Fruit fly (Drosophila melanogaster) whole organism, embryonic: Measurements from ENCODE around the gene nudE.
A peak's percentile ranks its signal among the peaks of the same experiment; 100 is the strongest.

Experiments
- B-H1 ChIP-seq: fragments of 200-800 bp; sonication (Bioruptor generic); IDR thresholded peaks from 3 replicates; pipeline ENCODE4 v1.3.6; 2022; ENCODE audit warnings: missing biosample characterization, missing genetic modification characterization
- CG1024 ChIP-seq: fragments of 200-800 bp; sonication (Bioruptor generic); IDR thresholded peaks from 2 replicates; pipeline ENCODE4 v1.3.6; 2022; ENCODE audit warnings: missing biosample characterization, missing genetic modification characterization
- CG10267 ChIP-seq: fragments of 200-800 bp; sonication (Bioruptor generic); optimal IDR thresholded peaks from 2 replicates; lab custom pipeline; 2018; ENCODE audit warnings: missing biosample characterization, mild to moderate bottlenecking, missing genetic modification characterization, moderate library complexity
- CG10565 ChIP-seq: fragments of 200-800 bp; sonication (Bioruptor generic); optimal IDR thresholded peaks from 3 replicates; lab custom pipeline; 2016; ENCODE audit warnings: missing biosample characterization, mild to moderate bottlenecking, missing genetic modification characterization
- CG11695 ChIP-seq: fragments of 200-800 bp; sonication (Bioruptor generic); IDR thresholded peaks from 3 replicates; pipeline ENCODE4 v1.3.6; 2022; ENCODE audit warnings: missing biosample characterization, missing genetic modification characterization
- CG12236 ChIP-seq: fragments of 200-800 bp; sonication (Bioruptor generic); optimal IDR thresholded peaks from 2 replicates; lab custom pipeline; 2016; ENCODE audit warnings: missing biosample characterization, missing genetic modification characterization
- CG12659 ChIP-seq: fragments of 200-800 bp; sonication (Bioruptor generic); optimal IDR thresholded peaks from 3 replicates; lab custom pipeline; 2017; ENCODE audit warnings: mild to moderate bottlenecking, missing biosample characterization, missing genetic modification reagents, missing genetic modification characterization
- CG1529 ChIP-seq: fragments of 200-800 bp; sonication (Bioruptor generic); optimal IDR thresholded peaks from 3 replicates; lab custom pipeline; 2018; ENCODE audit warnings: missing biosample characterization, missing genetic modification characterization
- CG16813 ChIP-seq: fragments of 200-800 bp; sonication (Bioruptor generic); IDR thresholded peaks from 3 replicates; pipeline ENCODE4 v1.3.6; 2022; ENCODE audit warnings: missing biosample characterization, missing genetic modification characterization; ENCODE audit not compliant: partially characterized antibody
- CG17328 ChIP-seq: fragments of 200-800 bp; sonication (Bioruptor generic); IDR thresholded peaks from 2 replicates; pipeline ENCODE4 v1.3.6; 2022; ENCODE audit warnings: missing biosample characterization, missing genetic modification characterization
- CG17912 ChIP-seq: fragments of 200-800 bp; sonication (Bioruptor generic); optimal IDR thresholded peaks from 2 replicates; lab custom pipeline; 2018; ENCODE audit warnings: missing biosample characterization, mild to moderate bottlenecking, missing genetic modification characterization
- CG18262 ChIP-seq: fragments of 200-800 bp; optimal IDR thresholded peaks from 3 replicates; lab custom pipeline; 2019; ENCODE audit warnings: missing biosample characterization, mild to moderate bottlenecking, missing genetic modification characterization, moderate library complexity
- CG18619 ChIP-seq: fragments of 200-800 bp; sonication (Bioruptor generic); optimal IDR thresholded peaks from 3 replicates; lab custom pipeline; 2017; ENCODE audit warnings: missing biosample characterization, mild to moderate bottlenecking, missing genetic modification characterization
- CG2678 ChIP-seq: fragments of 200-800 bp; sonication (Bioruptor generic); optimal IDR thresholded peaks from 3 replicates; lab custom pipeline; 2019; ENCODE audit warnings: missing biosample characterization, mild to moderate bottlenecking, missing genetic modification characterization, moderate library complexity
- CG30020 ChIP-seq: fragments of 200-800 bp; optimal IDR thresholded peaks from 2 replicates; lab custom pipeline; 2019; ENCODE audit warnings: missing biosample characterization, mild to moderate bottlenecking, missing genetic modification characterization, moderate library complexity
- CG3838 ChIP-seq: fragments of 200-800 bp; sonication (Bioruptor generic); optimal IDR thresholded peaks from 3 replicates; lab custom pipeline; 2016; ENCODE audit warnings: missing biosample characterization, missing genetic modification characterization
- CG6272 ChIP-seq: fragments of 200-800 bp; sonication (Bioruptor generic); IDR thresholded peaks from 2 replicates; pipeline ENCODE4 v1.3.6; 2022; ENCODE audit warnings: missing biosample characterization, missing genetic modification characterization
- CG6791 ChIP-seq: fragments of 200-800 bp; sonication (Bioruptor generic); IDR thresholded peaks from 3 replicates; pipeline ENCODE4 v1.3.6; 2022; ENCODE audit warnings: missing biosample characterization, missing genetic modification characterization; ENCODE audit not compliant: partially characterized antibody
- CG6813 ChIP-seq: fragments of 200-800 bp; sonication (Bioruptor generic); optimal IDR thresholded peaks from 2 replicates; lab custom pipeline; 2017; ENCODE audit warnings: missing biosample characterization, missing genetic modification characterization, mild to moderate bottlenecking, moderate library complexity, missing genetic modification reagents
- CG7987 ChIP-seq: fragments of 200-800 bp; sonication (Bioruptor generic); optimal IDR thresholded peaks from 2 replicates; lab custom pipeline; 2018; ENCODE audit warnings: missing biosample characterization, mild to moderate bottlenecking, missing genetic modification characterization, moderate library complexity
- CG9727 ChIP-seq: fragments of 200-800 bp; sonication (Bioruptor generic); optimal IDR thresholded peaks from 3 replicates; lab custom pipeline; 2017; ENCODE audit warnings: missing biosample characterization, mild to moderate bottlenecking, missing genetic modification characterization
- CG9817 ChIP-seq: fragments of 200-800 bp; sonication (Bioruptor generic); optimal IDR thresholded peaks from 2 replicates; lab custom pipeline; 2018; ENCODE audit warnings: missing biosample characterization, mild to moderate bottlenecking, missing genetic modification characterization, moderate library complexity
- CG9932 ChIP-seq: fragments of 200-800 bp; sonication (Bioruptor generic); IDR thresholded peaks from 2 replicates; pipeline ENCODE4 v1.3.6; 2022; ENCODE audit warnings: missing biosample characterization, missing genetic modification characterization
- CHES-1-like ChIP-seq: fragments of 200-800 bp; sonication (Bioruptor generic); optimal IDR thresholded peaks from 2 replicates; lab custom pipeline; 2016; ENCODE audit warnings: missing biosample characterization, missing genetic modification characterization
- Fer2 ChIP-seq: fragments of 200-800 bp; sonication (Bioruptor generic); optimal IDR thresholded peaks from 2 replicates; lab custom pipeline; 2018; ENCODE audit warnings: missing biosample characterization, mild to moderate bottlenecking, missing genetic modification characterization, moderate library complexity
- GATAe ChIP-seq: fragments of 200-800 bp; sonication (Bioruptor generic); conservative IDR thresholded peaks from 2 replicates; pipeline ENCODE4 v1.3.6; 2022; ENCODE audit warnings: missing biosample characterization, missing genetic modification characterization
- Hey ChIP-seq: fragments of 200-800 bp; sonication (Bioruptor generic); optimal IDR thresholded peaks from 3 replicates; lab custom pipeline; 2018; ENCODE audit warnings: missing biosample characterization, mild to moderate bottlenecking, missing genetic modification characterization
- Jarid2 ChIP-seq: fragments of 200-800 bp; sonication (Bioruptor generic); optimal IDR thresholded peaks from 3 replicates; lab custom pipeline; 2017; ENCODE audit warnings: mild to moderate bottlenecking, missing biosample characterization, missing genetic modification reagents, missing genetic modification characterization
- Lpt ChIP-seq: fragments of >200 bp; optimal IDR thresholded peaks from 2 replicates; lab custom pipeline; 2018; ENCODE audit warnings: missing biosample characterization, missing genetic modification characterization
- Max ChIP-seq: fragments of 200-800 bp; sonication (Bioruptor generic); optimal IDR thresholded peaks from 2 replicates; lab custom pipeline; 2016; ENCODE audit warnings: missing biosample characterization, mild to moderate bottlenecking, missing genetic modification characterization
- Optix ChIP-seq: fragments of 200-800 bp; sonication (Bioruptor generic); IDR thresholded peaks from 3 replicates; pipeline ENCODE4 v1.3.6; 2022; ENCODE audit warnings: missing biosample characterization, missing genetic modification characterization
- Taf1 ChIP-seq: fragments of 200-800 bp; sonication (Bioruptor generic); IDR thresholded peaks from 2 replicates; pipeline ENCODE4 v1.3.6; 2022; ENCODE audit warnings: missing biosample characterization, missing genetic modification characterization
- Xrp1 ChIP-seq: fragments of 200-800 bp; sonication (Bioruptor generic); IDR thresholded peaks from 2 replicates; pipeline ENCODE4 v1.3.6; 2022; ENCODE audit warnings: missing biosample characterization, missing genetic modification characterization
- btn ChIP-seq: fragments of 200-800 bp; sonication (Bioruptor generic); optimal IDR thresholded peaks from 2 replicates; lab custom pipeline; 2016; ENCODE audit warnings: missing biosample characterization, missing genetic modification characterization
- dan ChIP-seq: fragments of 200-800 bp; sonication (Bioruptor generic); IDR thresholded peaks from 2 replicates; pipeline ENCODE4 v1.3.6; 2022; ENCODE audit warnings: missing biosample characterization, missing genetic modification characterization
- emc ChIP-seq: fragments of 200-800 bp; sonication (Bioruptor generic); optimal IDR thresholded peaks from 2 replicates; lab custom pipeline; 2016; ENCODE audit warnings: missing biosample characterization, missing genetic modification characterization
- ewg ChIP-seq: fragments of 200-800 bp; sonication (Bioruptor generic); optimal IDR thresholded peaks from 3 replicates; lab custom pipeline; 2017; ENCODE audit warnings: mild to moderate bottlenecking, missing biosample characterization, missing genetic modification reagents, missing genetic modification characterization
- fu2 ChIP-seq: fragments of 200-800 bp; sonication (Bioruptor generic); optimal IDR thresholded peaks from 2 replicates; lab custom pipeline; 2016; ENCODE audit warnings: missing biosample characterization, missing genetic modification characterization
- hkb ChIP-seq, 2 experiments: fragments of 200-800 bp in 1 of 2; fragments of >200 bp in 1 of 2; sonication (Bioruptor generic) in 1 of 2; IDR thresholded peaks in 1 of 2; optimal IDR thresholded peaks in 1 of 2; 2 replicates each; pipeline versions ENCODE4 v1.3.6 to Lab custom; 2017 to 2022; ENCODE audit warnings: missing biosample characterization in 1 of 2, missing genetic modification characterization in 1 of 2
- hth ChIP-seq: fragments of >200 bp; optimal IDR thresholded peaks from 2 replicates; lab custom pipeline; 2017; ENCODE audit warnings: inconsistent platforms
- knrl ChIP-seq: fragments of 200-800 bp; sonication (Bioruptor generic); IDR thresholded peaks from 3 replicates; pipeline ENCODE4 v1.3.6; 2022; ENCODE audit warnings: missing biosample characterization, missing genetic modification characterization; ENCODE audit not compliant: partially characterized antibody
- lmd ChIP-seq: fragments of 200-800 bp; sonication (Bioruptor generic); IDR thresholded peaks from 2 replicates; pipeline ENCODE4 v1.3.6; 2022; ENCODE audit warnings: missing biosample characterization, missing genetic modification characterization
- luna ChIP-seq: fragments of 200-800 bp; sonication (Bioruptor generic); optimal IDR thresholded peaks from 2 replicates; lab custom pipeline; 2016; ENCODE audit warnings: missing biosample characterization, missing genetic modification characterization
- nom ChIP-seq: fragments of 200-800 bp; sonication (Bioruptor generic); optimal IDR thresholded peaks from 2 replicates; lab custom pipeline; 2017; ENCODE audit warnings: missing biosample characterization, missing genetic modification characterization, mild to moderate bottlenecking, moderate library complexity, missing genetic modification reagents
- p53 ChIP-seq: fragments of 200-800 bp; sonication (Bioruptor generic); optimal IDR thresholded peaks from 2 replicates; lab custom pipeline; 2016; ENCODE audit warnings: missing biosample characterization, missing genetic modification characterization
- phol ChIP-seq: fragments of 200-800 bp; sonication (Bioruptor generic); optimal IDR thresholded peaks from 3 replicates; lab custom pipeline; 2018; ENCODE audit warnings: missing biosample characterization, mild to moderate bottlenecking, missing genetic modification characterization, moderate library complexity
- psq ChIP-seq: fragments of 200-800 bp; sonication (Bioruptor generic); optimal IDR thresholded peaks from 2 replicates; lab custom pipeline; 2017; ENCODE audit warnings: missing biosample characterization, missing genetic modification characterization
- sens ChIP-seq: fragments of 200-800 bp; sonication (Bioruptor generic); peaks from one replicate; lab custom pipeline; 2016; ENCODE audit warnings: missing biosample characterization, missing genetic modification characterization
- vnd ChIP-seq: fragments of 200-800 bp; sonication (Bioruptor generic); IDR thresholded peaks from 3 replicates; pipeline ENCODE4 v1.3.6; 2022; ENCODE audit warnings: missing biosample characterization, missing genetic modification characterization; ENCODE audit not compliant: partially characterized antibody
- wdn ChIP-seq: fragments of 200-800 bp; sonication (Bioruptor generic); IDR thresholded peaks from 2 replicates; pipeline ENCODE4 v1.3.6; 2022; ENCODE audit warnings: missing biosample characterization, missing genetic modification characterization
- zen2 ChIP-seq: fragments of 200-800 bp; sonication (Bioruptor generic); IDR thresholded peaks from 3 replicates; pipeline ENCODE4 v1.3.6; 2022; ENCODE audit warnings: missing biosample characterization, missing genetic modification characterization; ENCODE audit not compliant: partially characterized antibody

Gene nudE

dm6 chr3L:9859624-9860023 lies 39.4 kb upstream of the nudE start, which contains the start of gene CG10809 (continued):
- no peak for TF ChIP-seq nom (GFP tag; lab: Kevin White, UChicago)
- no peak for TF ChIP-seq dan (GFP tag; lab: Robert Waterston, UW)
- no peak for TF ChIP-seq B-H1 (GFP tag; lab: Robert Waterston, UW)
- TF ChIP-seq CG11695 = no peak
- TF ChIP-seq sens (GFP tag; lab: Kevin White, UChicago) = peak; percentile 67
- peak; percentile 95 for TF ChIP-seq CG16813 (GFP tag; lab: Robert Waterston, UW)
- TF ChIP-seq CG3838 = no peak
- peak; percentile 7 for TF ChIP-seq fu2 (GFP tag; lab: Kevin White, UChicago)
- TF ChIP-seq Optix (GFP tag; lab: Robert Waterston, UW) = no peak
- TF ChIP-seq knrl (GFP tag; lab: Robert Waterston, UW) = peak; percentile 95
- no peak for TF ChIP-seq Hey (tag; lab: Kevin White, UChicago)
- TF ChIP-seq CG1024 (GFP tag; lab: Robert Waterston, UW) = no peak
- peak; percentile 74 for TF ChIP-seq CG10267 (tag; lab: Kevin White, UChicago)
- TF ChIP-seq CG9817 (tag; lab: Kevin White, UChicago) = no peak
- no peak for TF ChIP-seq psq
- TF ChIP-seq hkb (optimal IDR thresholded peaks at IDR 0.05; lab: Kevin White, UChicago) = no peak
- TF ChIP-seq hkb (GFP tag; IDR thresholded peaks at IDR 0.05; lab: Robert Waterston, UW) = no peak
- no peak for TF ChIP-seq CG17912 (GFP tag; lab: Kevin White, UChicago)
- TF ChIP-seq Xrp1 (GFP tag; lab: Robert Waterston, UW) = peak; percentile 21; the same call in 1 of the 2 replicates
- TF ChIP-seq Taf1 (GFP tag; lab: Robert Waterston, UW) = no peak
- TF ChIP-seq CG12236 (GFP tag; lab: Kevin White, UChicago) = no peak
- TF ChIP-seq CG9727 (GFP tag; lab: Kevin White, UChicago) = peak; percentile 48
- no peak for TF ChIP-seq CG18619 (GFP tag; lab: Kevin White, UChicago)
- TF ChIP-seq CG10565 (GFP tag; lab: Kevin White, UChicago) = no peak
- no peak for TF ChIP-seq p53
- TF ChIP-seq phol = peak; percentile 73
- TF ChIP-seq hth (lab: Kevin White, UChicago) = no peak
- TF ChIP-seq luna (GFP tag; lab: Kevin White, UChicago) = no peak
- TF ChIP-seq vnd (GFP tag; lab: Robert Waterston, UW) = peak; percentile 92
- TF ChIP-seq CG30020 (tag; lab: Kevin White, UChicago) = peak; percentile 80
- TF ChIP-seq CG6813 (GFP tag; lab: Kevin White, UChicago) = no peak
- no peak for TF ChIP-seq CG1529
- no peak for TF ChIP-seq CG17328 (GFP tag; lab: Robert Waterston, UW)
- TF ChIP-seq CG6791 (GFP tag; lab: Robert Waterston, UW) = peak; percentile 93
- TF ChIP-seq CG9932 = peak; percentile 72
- peak; percentile 48 for TF ChIP-seq CG7987 (GFP tag; lab: Kevin White, UChicago)
- TF ChIP-seq emc (GFP tag; lab: Kevin White, UChicago) = no peak
- TF ChIP-seq CG6272 (GFP tag; lab: Robert Waterston, UW) = no peak
- no peak for TF ChIP-seq Fer2 (tag; lab: Kevin White, UChicago)
- TF ChIP-seq Max (GFP tag; lab: Kevin White, UChicago) = peak; percentile 44
- peak; percentile 17; the same call in 1 of the 2 replicates for TF ChIP-seq lmd (GFP tag; lab: Robert Waterston, UW)
- TF ChIP-seq wdn (GFP tag; lab: Robert Waterston, UW) = no peak
- no peak for TF ChIP-seq CG2678 (tag; lab: Kevin White, UChicago)
- peak; percentile 69 for TF ChIP-seq CHES-1-like (GFP tag; lab: Kevin White, UChicago)
- peak; percentile 85 for TF ChIP-seq CG12659
- TF ChIP-seq zen2 (GFP tag; lab: Robert Waterston, UW) = peak; percentile 62; the same call in 1 of the 3 replicates
- TF ChIP-seq Jarid2 = no peak
- peak; percentile 27 for TF ChIP-seq ewg (GFP tag; lab: Kevin White, UChicago)
- TF ChIP-seq GATAe = no peak
- TF ChIP-seq CG18262 (tag; lab: Kevin White, UChicago) = peak; percentile 52
- no peak for TF ChIP-seq Lpt (GFP tag; lab: Kevin White, UChicago)
- TF ChIP-seq btn (GFP tag; lab: Kevin White, UChicago) = no peak
